Fruit fly (Drosophila melanogaster) S2 (cell line): ENCODE data around the gene RpL28.
A peak's percentile ranks its signal among the peaks of the same experiment; 100 is the strongest.

Experiments
- CG8478 ChIP-seq: fragments of >200 bp; optimal IDR thresholded peaks from 2 replicates; lab custom pipeline; 2018
- CTCF ChIP-seq, 2 experiments: fragments of >200 bp; optimal IDR thresholded peaks; 2 replicates each; lab custom pipeline; 2018

Gene RpL28

DNA sequence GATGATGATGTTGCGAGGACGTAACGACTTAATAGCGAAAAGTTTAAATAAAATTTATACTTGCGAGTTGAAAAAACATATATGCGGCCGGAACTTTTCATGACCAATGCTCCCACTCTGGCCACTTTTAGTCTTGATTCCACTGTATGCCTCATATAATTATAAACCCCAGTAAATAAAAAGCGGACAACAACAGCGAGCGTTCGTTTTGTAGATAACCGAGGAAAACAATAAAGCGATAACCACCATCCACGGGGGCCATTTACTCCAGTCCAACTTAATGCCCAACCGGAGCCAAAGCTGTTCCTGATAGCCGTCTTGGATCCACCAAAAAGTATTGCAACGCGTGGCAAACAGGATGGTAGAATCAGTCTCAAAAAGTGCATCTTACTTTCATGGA lies 13.6 kb upstream of the RpL28 start:
- TF ChIP-seq CTCF (optimal IDR thresholded peaks at IDR 0.05; lab: Kevin White, UChicago), result no peak
- TF ChIP-seq CG8478 (lab: Kevin White, UChicago), result no peak

DNA sequence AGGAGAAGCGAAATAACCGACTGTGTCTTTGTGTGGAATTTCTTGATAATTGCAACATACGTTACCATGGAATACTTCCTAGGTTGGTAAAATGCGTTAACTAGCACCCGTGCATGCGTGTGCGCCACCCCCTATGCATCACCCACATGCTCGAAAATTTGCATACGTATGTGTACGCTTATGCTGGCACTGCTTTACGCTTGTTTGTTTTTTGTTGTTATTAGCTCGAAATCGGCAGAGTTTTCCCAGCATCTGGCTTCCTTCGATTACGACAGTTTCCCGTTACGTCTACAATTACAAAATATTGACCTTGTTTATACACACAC lies 3.7 kb upstream of the RpL28 start:
- no peak for TF ChIP-seq CG8478 (lab: Kevin White, UChicago)
- no peak for TF ChIP-seq CTCF (optimal IDR thresholded peaks at IDR 0.05; lab: Kevin White, UChicago)

DNA sequence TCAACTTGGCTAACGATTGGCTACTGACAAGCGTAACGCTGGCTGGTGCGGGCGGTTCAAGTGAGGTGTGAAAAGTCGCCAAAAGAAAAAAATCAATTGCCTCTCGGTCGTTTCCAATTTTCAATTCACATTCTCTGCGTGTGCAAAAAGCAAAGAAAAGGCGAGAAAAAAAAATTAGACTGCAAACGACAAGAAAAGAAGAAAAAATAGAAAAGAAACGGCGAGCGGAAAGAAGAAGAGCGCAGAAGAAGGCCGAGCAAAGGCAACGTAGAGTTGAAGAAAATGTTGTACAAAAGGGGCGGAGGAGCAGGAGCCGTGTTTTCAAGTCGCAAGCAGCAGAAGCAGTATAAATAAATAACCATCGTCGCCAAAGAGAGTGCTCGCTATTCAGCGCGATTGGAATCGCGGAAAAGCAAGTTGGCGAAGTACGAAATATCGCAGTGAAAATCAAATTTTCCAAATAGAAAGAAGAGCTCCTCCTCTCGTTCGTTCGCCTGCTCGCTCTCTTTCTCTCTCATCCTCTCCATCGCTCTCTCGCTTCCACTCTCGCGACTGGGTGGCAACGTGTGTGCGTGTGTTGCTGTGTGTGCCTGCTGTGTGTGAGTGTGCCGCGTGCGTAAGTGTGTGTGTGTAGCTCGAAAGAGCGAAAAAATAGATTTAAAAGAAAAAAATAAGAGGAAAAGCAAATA lies 3.2 kb upstream of the RpL28 start:
- no peak for TF ChIP-seq CG8478 (lab: Kevin White, UChicago)
- TF ChIP-seq CTCF (optimal IDR thresholded peaks at IDR 0.05; lab: Kevin White, UChicago), result no peak

DNA sequence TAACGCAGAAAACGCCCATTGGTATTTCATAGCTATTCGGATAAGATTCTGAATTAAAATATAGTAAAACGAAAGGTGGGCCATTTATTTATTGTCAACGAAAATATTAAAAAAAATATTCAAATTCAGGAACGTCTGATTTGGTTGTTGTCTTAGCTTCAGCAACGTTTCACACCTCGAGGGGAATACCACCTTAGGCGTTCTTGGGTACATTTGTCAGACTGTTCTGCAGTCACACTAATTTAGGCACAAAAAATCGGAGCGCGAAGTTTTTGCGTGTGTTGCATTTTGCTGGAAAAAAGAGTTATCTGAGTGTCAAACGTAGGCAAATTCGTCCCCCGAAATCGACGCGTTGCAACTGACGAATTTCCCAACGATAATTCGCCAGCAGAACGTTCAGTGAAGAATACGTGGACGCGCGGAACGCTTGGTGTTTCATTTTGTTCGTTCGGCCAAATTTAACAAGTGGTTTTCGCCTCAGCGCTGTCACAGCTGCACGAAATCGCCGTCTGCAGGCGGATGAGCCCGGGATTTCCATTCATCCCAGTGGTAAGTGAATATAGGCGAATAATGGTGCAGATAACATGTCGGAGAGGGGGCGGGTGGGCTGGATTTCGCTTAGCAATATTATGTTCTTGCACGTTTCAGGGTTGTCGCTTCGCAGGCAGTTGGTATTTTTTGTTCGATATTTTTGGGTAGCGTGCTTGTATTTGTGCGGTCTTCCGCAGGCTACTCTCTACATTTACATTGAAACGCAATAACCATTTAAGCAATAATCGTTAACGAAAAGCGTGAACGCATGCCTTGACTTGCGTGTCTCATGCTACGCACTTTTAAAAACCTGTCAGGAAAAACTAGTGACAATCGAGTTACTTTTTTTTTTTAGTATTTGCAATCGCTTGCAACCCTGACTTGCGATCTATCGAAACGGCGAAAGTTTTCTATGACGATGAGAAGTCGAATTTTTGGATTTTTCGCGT lies 2.3 kb upstream of the RpL28 start, which contains the start of gene Larp4B:
Gene Larp4B (plus strand): TSS at position 99 of the 980 bp plus-strand sequence.
- TF ChIP-seq CTCF (optimal IDR thresholded peaks at IDR 0.05; lab: Kevin White, UChicago), result peak in 1 of 2 experiments; percentile 61
- TF ChIP-seq CG8478 (lab: Kevin White, UChicago), result no peak

DNA sequence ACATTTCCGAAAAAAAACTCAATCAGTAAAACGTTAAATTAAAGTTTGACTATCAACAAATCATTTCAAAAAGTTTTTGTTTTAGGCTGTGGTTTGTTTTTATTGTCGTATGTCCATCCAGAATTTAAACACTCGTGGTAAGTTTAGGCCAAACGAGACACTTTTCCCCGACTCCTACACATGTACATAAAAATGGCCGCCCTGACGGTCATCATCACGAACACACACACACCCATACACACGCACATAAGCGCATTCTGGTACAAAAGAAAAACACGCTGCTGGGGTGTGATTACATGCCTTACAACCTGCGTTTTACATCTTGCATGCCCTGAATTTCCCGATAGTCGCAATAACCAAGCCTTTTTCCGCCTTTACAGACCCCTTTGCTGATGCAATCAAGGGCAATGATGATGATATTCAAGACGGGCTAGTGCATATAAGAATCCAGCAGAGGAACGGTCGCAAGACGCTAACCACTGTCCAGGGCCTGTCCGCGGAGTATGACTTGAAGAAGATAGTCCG lies 692 bp upstream of the RpL28 start:
- no peak for TF ChIP-seq CG8478 (lab: Kevin White, UChicago)
- no peak for TF ChIP-seq CTCF (optimal IDR thresholded peaks at IDR 0.05; lab: Kevin White, UChicago)

DNA sequence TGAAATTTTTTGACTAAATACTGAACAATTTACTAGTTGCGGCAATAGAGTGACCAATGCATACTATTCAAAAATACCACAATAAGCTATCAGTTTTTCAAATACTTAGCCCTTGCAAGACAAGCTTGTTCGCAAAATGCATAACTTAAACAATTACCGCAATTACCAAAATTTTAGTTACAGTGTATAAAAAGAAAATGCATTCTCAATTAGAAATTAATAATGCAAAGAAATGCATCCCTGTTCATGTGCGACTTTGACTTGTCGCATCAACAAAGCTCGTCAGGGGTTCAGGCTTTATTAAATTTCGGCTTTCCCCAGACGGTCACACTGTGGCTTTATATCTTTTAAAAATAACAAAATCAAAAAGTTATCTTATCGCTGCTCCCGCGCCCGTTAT lies 3.9 kb downstream of the RpL28 start, which contains the start of the genes hob and nSMase:
Gene hob (minus strand): TSS at position 62 of the 400 bp plus-strand sequence.
Gene nSMase (plus strand): TSS at position 298 of the 400 bp plus-strand sequence.
- no peak for TF ChIP-seq CG8478 (lab: Kevin White, UChicago)
- no peak for TF ChIP-seq CTCF (optimal IDR thresholded peaks at IDR 0.05; lab: Kevin White, UChicago)

DNA sequence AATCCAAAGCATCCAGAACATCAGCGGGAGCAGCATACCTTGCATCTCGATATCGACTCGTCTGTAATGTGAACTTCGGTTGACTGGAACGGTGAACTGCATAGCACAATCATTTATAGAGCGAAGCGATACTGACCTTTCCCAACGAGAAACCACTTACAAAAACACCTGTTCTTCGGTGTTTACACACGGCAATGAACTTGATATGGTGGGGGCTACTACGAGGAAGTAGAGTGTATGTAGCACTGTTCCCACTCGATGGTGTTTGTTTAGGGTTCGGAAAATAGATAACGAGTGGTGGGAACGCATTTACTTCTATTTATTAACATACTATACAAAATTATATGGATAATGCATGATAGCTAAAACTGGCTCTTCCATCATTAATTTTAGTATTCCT lies 13.9 kb downstream of the RpL28 start, which contains the start of the genes CG32269 and CG32270:
Gene CG32269 (minus strand): TSS at position 91 of the 400 bp plus-strand sequence.
Gene CG32270 (minus strand): TSS at position 91 of the 400 bp plus-strand sequence.
- no peak for TF ChIP-seq CG8478 (lab: Kevin White, UChicago)
- no peak for TF ChIP-seq CTCF (optimal IDR thresholded peaks at IDR 0.05; lab: Kevin White, UChicago)

DNA sequence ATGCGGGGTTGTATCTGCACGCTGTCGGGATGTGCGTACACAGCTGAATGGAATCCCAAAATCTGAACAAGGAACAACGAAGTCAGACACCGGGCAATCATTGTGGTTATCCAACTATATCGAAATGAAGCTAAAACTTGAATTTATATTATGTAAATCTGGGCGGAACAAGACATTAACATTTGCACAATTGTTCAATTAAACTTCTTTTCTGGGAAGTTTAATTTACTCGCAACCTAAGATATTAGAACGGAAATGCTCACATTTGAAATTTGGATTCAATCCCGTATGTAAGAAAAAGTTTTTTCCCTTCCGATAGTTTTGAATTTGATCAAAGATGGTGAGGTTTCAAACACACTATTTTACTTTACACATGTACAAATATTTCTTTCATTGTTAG lies 16.5 kb downstream of the RpL28 start, which contains the start of gene CG33160:
Gene CG33160 (minus strand): TSS at position 101 of the 400 bp plus-strand sequence.
- TF ChIP-seq CTCF (optimal IDR thresholded peaks at IDR 0.05; lab: Kevin White, UChicago) (no peak), CG8478 (lab: Kevin White, UChicago) (no peak)

DNA sequence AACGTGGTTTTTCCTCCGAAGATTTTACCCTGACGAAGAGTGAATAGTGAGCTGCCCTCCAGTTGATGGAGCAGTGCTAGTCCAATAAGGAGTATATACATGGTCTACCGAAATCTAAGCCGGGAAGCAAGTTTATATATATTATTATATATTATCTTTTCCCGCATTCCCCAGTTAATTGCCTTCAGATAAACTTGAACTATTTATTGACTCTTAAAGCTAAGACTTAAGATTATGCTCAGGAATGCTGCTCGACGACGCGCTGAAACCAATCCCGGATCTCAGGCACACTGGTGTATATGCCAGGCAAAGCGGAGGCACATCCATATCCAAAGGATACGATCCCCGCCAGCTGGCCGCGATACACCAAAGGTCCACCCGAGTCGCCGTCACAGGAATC lies 17.4 kb downstream of the RpL28 start, which contains the start of gene CG32277:
Gene CG32277 (minus strand): TSS at position 101 of the 400 bp plus-strand sequence.
- TF ChIP-seq CTCF (optimal IDR thresholded peaks at IDR 0.05; lab: Kevin White, UChicago), result no peak
- no peak for TF ChIP-seq CG8478 (lab: Kevin White, UChicago)

DNA sequence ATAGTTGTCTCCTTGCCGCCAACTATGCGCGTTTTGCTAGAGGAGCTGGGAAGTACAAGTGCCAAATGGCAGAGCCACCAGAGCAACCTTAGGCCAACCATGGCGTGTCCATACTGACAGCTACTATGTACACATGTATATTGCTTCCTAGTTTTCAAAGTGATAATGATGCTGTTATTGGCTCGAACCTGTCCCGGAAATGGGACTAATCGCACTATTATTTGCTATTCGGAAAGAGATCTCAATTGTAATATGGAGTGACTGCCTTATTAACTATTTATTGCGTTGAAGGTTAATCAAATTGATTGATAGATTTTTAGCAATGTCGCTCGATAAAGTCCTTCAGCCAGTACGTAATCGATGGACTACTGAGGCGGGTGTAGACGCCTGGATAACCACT lies 18.4 kb downstream of the RpL28 start, which contains the start of gene CG33159:
Gene CG33159 (minus strand): TSS at position 101 of the 400 bp plus-strand sequence.
- TF ChIP-seq CTCF (optimal IDR thresholded peaks at IDR 0.05; lab: Kevin White, UChicago) (no peak), CG8478 (lab: Kevin White, UChicago) (no peak)

DNA sequence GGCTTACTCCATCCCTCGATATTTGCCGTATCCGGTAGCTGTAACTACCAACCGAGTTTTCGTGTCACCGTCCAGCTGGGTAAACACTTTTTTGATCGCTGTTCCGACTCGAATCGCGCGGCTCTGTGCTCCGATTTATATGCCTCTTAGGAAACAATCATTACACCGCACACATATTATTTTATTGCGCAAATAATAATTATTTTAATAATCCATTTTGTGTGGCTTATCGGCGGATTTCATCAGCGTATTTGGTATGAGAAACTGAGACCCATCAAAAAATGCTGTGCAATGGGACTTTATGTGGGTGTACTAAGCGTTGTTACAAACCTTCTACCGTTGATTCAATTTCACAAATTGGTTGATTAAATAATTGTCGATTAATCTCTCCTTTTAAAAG lies 19.7 kb downstream of the RpL28 start, which contains the start of gene CG32271:
Gene CG32271 (minus strand): TSS at position 101 of the 400 bp plus-strand sequence.
- TF ChIP-seq CTCF (optimal IDR thresholded peaks at IDR 0.05; lab: Kevin White, UChicago) (no peak), CG8478 (lab: Kevin White, UChicago) (no peak)

DNA sequence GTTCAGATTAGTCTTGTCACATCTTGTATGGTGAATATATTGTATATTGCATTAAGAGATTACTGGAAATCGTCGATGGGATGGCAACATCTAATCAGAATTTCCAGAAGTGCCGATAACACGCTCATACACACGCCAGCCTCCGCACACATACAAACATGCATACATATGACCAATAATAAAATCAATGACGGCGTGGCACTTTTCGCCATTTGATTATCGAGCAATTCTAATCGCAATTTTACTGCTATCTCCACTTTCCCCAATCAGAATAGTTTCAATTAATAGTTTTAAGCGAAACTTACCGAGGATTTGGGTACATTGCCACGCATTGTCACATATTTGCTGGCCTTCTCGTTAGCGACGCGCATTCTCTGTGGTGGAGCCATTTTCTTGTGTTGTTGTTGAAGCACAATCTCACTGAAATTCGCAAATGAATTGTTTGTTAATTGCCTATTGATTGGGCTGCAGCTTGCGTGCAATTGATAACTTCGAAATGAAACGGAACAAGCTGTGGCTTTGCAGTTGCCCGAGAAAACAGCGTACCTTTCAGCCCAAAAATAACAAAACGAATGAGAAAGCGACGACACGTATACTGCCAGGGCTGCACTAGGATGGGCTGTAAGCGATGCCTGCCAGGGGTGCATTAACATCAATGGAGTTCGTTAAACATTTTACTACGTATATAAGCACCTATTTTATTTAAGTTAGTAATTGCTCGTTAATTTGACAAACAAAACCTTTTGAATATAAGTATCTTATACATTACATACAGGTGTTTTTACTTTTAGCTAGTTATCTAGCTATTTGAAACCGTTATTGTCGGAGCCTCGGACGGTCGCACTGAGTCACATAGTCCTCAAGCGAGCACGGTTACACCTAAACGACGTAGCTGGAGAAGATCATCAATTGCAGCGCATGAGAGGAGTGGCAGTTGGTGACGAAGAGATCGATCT lies 24.0 kb downstream of the RpL28 start, which contains the start of the genes CG32276 and gry:
Gene CG32276 (minus strand): TSS at position 601 of the 956 bp plus-strand sequence.
Gene gry (plus strand): TSS at position 644 of the 956 bp plus-strand sequence.
- TF ChIP-seq CTCF (optimal IDR thresholded peaks at IDR 0.05; lab: Kevin White, UChicago) (no peak), CG8478 (lab: Kevin White, UChicago) (no peak)

DNA sequence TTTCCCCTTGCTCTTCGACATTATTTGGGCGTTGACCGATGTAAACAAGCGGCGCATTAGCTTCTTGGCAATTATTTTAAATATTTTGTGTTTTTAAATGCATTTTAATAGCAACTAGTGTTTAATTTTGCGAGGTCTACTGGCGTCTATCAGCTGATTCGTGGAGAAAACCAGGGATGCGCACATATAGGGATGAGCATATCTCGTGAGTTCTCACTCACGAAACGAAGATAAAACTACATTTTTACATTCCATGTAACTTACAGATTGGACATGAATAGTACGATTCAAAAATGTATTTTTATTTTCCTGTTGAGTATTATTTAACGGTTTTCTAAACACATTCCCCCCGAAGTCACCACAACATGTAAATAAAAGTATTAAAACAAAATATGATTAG lies 25.3 kb downstream of the RpL28 start, which contains the start of gene CG14966:
Gene CG14966 (minus strand): TSS at position 168 of the 400 bp plus-strand sequence.
- TF ChIP-seq CG8478 (lab: Kevin White, UChicago), result no peak
- peak in 1 of 2 experiments; percentile 39 for TF ChIP-seq CTCF (optimal IDR thresholded peaks at IDR 0.05; lab: Kevin White, UChicago)
